Worm (Caenorhabditis elegans) whole organism, midembryonic: ENCODE results near the gene mab-3.

ENCODE experiments used
- T22C8.4 ChIP-seq: fragments of 200-800 bp; sonication (Bioruptor generic); IDR thresholded peaks from 2 replicates; pipeline ENCODE4 v1.3.6; 2022; ENCODE audit warnings: missing genetic modification characterization, missing compliant biosample characterization
- cog-1 ChIP-seq: sonication (generic microtip); optimal IDR thresholded peaks from 2 replicates; lab custom pipeline; 2016; ENCODE audit warnings: missing genetic modification characterization, missing compliant biosample characterization
- flt-1 ChIP-seq: fragments of 200-800 bp; sonication (Bioruptor generic); IDR thresholded peaks from 2 replicates; pipeline ENCODE4 v1.3.6; 2022; ENCODE audit warnings: missing genetic modification characterization, missing compliant biosample characterization
- klf-2 ChIP-seq: fragments of 200-800 bp; sonication (Bioruptor generic); conservative IDR thresholded peaks from 2 replicates; pipeline ENCODE4 v1.3.6; 2022; ENCODE audit warnings: missing genetic modification reagents, missing genetic modification characterization, missing compliant biosample characterization
- med-1 ChIP-seq: sonication (generic microtip); optimal IDR thresholded peaks from 2 replicates; lab custom pipeline; 2017; ENCODE audit warnings: missing genetic modification characterization, mild to moderate bottlenecking, missing compliant biosample characterization, antibody characterized with exemption, missing genetic modification reagents; ENCODE audit not compliant: insufficient read depth
- ref-1 ChIP-seq: fragments of 200-800 bp; sonication (Bioruptor generic); conservative IDR thresholded peaks from 2 replicates; pipeline ENCODE4 v1.3.6; 2022; ENCODE audit warnings: missing genetic modification reagents, missing genetic modification characterization, missing compliant biosample characterization
- tab-1 ChIP-seq: fragments of 200-800 bp; sonication (Bioruptor generic); IDR thresholded peaks from 2 replicates; pipeline ENCODE4 v1.3.6; 2022; ENCODE audit warnings: missing genetic modification characterization, missing compliant biosample characterization
- ztf-23 ChIP-seq: fragments of 200-800 bp; sonication (Bioruptor generic); IDR thresholded peaks from 2 replicates; pipeline ENCODE4 v1.3.6; 2022; ENCODE audit warnings: missing genetic modification reagents, missing genetic modification characterization, missing compliant biosample characterization
- ztf-29 ChIP-seq: fragments of 200-800 bp; sonication (Bioruptor generic); IDR thresholded peaks from 2 replicates; pipeline ENCODE4 v1.3.6; 2022; ENCODE audit warnings: missing genetic modification reagents, missing genetic modification characterization, missing compliant biosample characterization

mab-3 gene

DNA sequence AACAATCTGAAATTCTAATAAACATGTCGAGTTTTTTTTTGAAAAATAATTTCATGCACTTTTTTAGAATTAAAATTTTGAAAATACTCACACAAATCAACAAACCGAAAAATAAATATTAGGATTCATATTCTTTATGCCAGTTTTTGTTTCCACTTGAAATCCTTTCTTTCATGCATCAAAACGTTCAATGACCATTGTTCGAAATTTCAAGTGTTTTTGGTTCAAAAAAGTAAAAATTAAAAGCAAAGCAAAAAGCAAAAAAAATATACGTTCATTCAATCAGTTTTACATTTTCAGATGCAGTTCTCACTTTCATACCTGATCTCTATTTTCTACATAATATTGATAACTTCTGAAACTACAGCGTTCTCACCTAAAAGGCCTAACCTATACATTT lies 21.8 kb downstream of the mab-3 start, which contains the start of gene ZK1321.1:
Gene ZK1321.1, plus strand, starts transcription at position 301 of the 400 bp plus-strand sequence.
- TF ChIP-seq flt-1 (GFP tag; lab: Robert Waterston, UW) (no peak), ref-1 (GFP tag; lab: Robert Waterston, UW) (no peak), med-1 (GFP tag; lab: Kevin White, UChicago) (no peak), klf-2 (GFP tag; lab: Robert Waterston, UW) (no peak), T22C8.4 (GFP tag; lab: Robert Waterston, UW) (no peak), ztf-29 (GFP tag; lab: Robert Waterston, UW) (no peak), ztf-23 (GFP tag; lab: Robert Waterston, UW) (no peak), cog-1 (tag; lab: Kevin White, UChicago) (no peak), tab-1 (GFP tag; lab: Robert Waterston, UW) (no peak)

DNA sequence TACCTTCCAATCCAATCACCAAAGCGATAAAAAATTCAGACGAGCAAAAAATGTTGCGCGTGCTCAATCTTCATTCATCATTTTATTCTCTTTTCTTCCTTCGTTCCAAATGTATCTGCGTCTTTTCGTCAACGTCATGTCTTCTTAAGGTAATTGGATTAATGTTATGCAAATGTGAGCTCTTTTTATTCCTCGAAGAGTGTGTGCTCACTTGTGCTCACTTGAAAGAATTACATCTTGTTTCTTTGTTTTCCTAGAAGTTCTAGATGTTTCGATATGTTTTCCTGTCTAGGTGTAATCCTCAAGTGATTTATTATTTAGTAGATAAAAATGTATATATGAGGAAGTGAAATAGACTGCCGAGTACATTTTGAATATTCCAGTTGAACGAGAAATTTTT lies 23.5 kb downstream of the mab-3 start:
- TF ChIP-seq ztf-29 (GFP tag; lab: Robert Waterston, UW): no peak
- no peak for TF ChIP-seq flt-1 (GFP tag; lab: Robert Waterston, UW)
- no peak for TF ChIP-seq tab-1 (GFP tag; lab: Robert Waterston, UW)
- no peak for TF ChIP-seq cog-1 (tag; lab: Kevin White, UChicago)
- no peak for TF ChIP-seq ref-1 (GFP tag; lab: Robert Waterston, UW)
- TF ChIP-seq ztf-23 (GFP tag; lab: Robert Waterston, UW): no peak
- TF ChIP-seq T22C8.4 (GFP tag; lab: Robert Waterston, UW): no peak
- TF ChIP-seq med-1 (GFP tag; lab: Kevin White, UChicago): no peak
- no peak for TF ChIP-seq klf-2 (GFP tag; lab: Robert Waterston, UW)

DNA sequence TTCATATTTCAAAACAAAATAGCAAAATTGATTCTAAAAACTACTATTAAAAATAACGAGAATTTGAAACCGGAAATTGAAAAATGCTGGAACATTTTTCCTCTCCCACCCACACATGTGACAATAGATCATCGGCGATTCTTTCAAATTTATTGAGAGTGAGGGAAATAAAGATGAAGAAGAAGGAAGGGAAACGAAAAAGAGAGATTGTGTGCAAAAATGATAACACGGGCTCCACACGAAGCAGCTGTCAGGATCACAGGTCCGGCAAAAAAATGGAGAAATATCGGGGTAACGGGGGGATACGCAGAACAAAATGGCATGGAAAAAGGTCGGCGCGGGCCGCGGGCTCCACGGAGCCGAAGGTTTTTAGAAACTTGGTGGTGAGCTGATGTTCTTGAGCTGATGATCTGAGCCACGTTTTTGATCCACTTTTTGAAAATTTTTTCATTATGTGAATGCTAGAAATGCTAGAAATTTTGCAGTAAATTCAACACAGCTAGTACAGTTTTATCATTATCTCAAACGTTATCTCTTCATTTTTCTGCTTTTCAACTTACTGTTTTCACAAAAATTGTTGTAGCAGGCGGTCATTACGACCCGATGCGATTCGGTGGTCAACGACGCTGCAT lies 25.8 kb downstream of the mab-3 start, which contains the start of gene shk-1:
Gene shk-1, plus strand, starts transcription at position 582 of the 632 bp plus-strand sequence.
- TF ChIP-seq ztf-29 (GFP tag; lab: Robert Waterston, UW) (no peak), T22C8.4 (GFP tag; lab: Robert Waterston, UW) (no peak), tab-1 (GFP tag; lab: Robert Waterston, UW) (no peak), med-1 (GFP tag; lab: Kevin White, UChicago) (no peak), cog-1 (tag; lab: Kevin White, UChicago) (no peak), ztf-23 (GFP tag; lab: Robert Waterston, UW) (no peak), klf-2 (GFP tag; lab: Robert Waterston, UW) (no peak), flt-1 (GFP tag; lab: Robert Waterston, UW) (no peak), ref-1 (GFP tag; lab: Robert Waterston, UW) (no peak)

DNA sequence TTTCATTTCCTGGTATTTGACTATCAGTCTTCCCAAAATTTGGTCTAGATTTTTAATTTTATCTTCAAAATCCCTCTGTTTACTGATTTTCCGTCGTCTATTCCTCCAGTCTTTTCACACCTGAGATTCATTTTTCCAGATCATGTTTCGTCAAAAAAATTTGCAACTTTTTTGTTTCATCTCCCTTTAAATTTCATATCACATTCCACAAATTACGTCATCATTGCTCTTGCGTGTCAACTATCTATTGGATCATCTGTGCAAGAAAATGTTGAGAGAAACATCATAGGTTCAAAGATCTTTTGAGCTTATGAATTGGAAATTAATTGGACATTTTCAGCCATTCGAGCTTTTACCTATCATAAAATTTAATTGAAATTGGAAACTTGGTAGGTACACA lies 27.4 kb downstream of the mab-3 start:
- TF ChIP-seq klf-2 (GFP tag; lab: Robert Waterston, UW) (no peak), flt-1 (GFP tag; lab: Robert Waterston, UW) (no peak), ztf-23 (GFP tag; lab: Robert Waterston, UW) (no peak), cog-1 (tag; lab: Kevin White, UChicago) (no peak), med-1 (GFP tag; lab: Kevin White, UChicago) (no peak), ref-1 (GFP tag; lab: Robert Waterston, UW) (no peak), T22C8.4 (GFP tag; lab: Robert Waterston, UW) (no peak), ztf-29 (GFP tag; lab: Robert Waterston, UW) (no peak), tab-1 (GFP tag; lab: Robert Waterston, UW) (no peak)

- TF ChIP-seq tab-1 (GFP tag; lab: Robert Waterston, UW): no peak
- no peak for TF ChIP-seq flt-1 (GFP tag; lab: Robert Waterston, UW)
- no peak for TF ChIP-seq med-1 (GFP tag; lab: Kevin White, UChicago)
- no peak for TF ChIP-seq ztf-29 (GFP tag; lab: Robert Waterston, UW)
Observed at ce11 chrII:9764696-9765095, 32.8 kb downstream of the mab-3 start.

DNA sequence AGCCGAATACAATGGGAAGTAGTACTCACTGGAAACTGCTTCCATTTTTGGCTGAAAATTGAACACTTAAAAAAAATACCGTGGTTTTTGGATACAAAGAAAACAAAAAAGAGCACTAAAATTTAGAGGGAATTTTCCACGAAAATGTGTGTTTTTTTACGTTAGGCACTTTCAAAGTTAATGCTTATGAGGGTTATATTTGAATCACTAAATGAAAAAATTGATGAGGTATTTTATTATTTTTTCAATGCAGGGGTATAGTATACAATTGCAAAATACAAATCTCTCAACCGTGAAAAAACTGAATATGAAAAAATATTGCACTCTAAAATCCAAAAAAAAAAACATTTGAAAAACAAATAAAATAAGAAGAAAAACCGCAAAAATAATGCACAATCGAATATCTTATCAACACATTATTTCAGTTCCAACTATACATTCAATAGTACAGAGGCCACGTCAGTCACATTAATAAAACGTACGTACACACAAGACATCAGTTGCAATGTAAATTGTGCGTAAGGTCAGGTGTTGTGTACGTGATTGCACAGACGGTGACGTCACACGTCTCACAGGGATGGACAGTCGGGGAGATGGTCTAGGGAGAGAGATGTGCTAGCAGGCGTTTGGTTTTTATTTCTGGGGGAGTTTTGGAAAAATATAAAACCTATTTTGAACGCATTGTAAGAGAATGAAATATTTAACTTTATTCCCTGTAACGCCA lies 38.0 kb downstream of the mab-3 start, which contains the start of gene aqp-10:
Gene aqp-10, minus strand, starts transcription at position 51 of the 724 bp plus-strand sequence.
- TF ChIP-seq flt-1 (GFP tag; lab: Robert Waterston, UW) (no peak), ztf-23 (GFP tag; lab: Robert Waterston, UW) (no peak), ztf-29 (GFP tag; lab: Robert Waterston, UW) (no peak), cog-1 (tag; lab: Kevin White, UChicago) (no peak), med-1 (GFP tag; lab: Kevin White, UChicago) (no peak), klf-2 (GFP tag; lab: Robert Waterston, UW) (no peak), T22C8.4 (GFP tag; lab: Robert Waterston, UW) (no peak), tab-1 (GFP tag; lab: Robert Waterston, UW) (no peak), ref-1 (GFP tag; lab: Robert Waterston, UW) (no peak)

- no peak for TF ChIP-seq klf-2 (GFP tag; lab: Robert Waterston, UW)
- no peak for TF ChIP-seq med-1 (GFP tag; lab: Kevin White, UChicago)
- no peak for TF ChIP-seq ref-1 (GFP tag; lab: Robert Waterston, UW)
- TF ChIP-seq tab-1 (GFP tag; lab: Robert Waterston, UW): no peak
- TF ChIP-seq ztf-29 (GFP tag; lab: Robert Waterston, UW): no peak
- TF ChIP-seq T22C8.4 (GFP tag; lab: Robert Waterston, UW): no peak
- TF ChIP-seq cog-1 (tag; lab: Kevin White, UChicago): no peak
Observed at ce11 chrII:9773892-9774581, 42.1 kb downstream of the mab-3 start, which contains the start of gene ZK1321.4. Gene ZK1321.4, minus strand, starts transcription at chrII:9773942.

DNA sequence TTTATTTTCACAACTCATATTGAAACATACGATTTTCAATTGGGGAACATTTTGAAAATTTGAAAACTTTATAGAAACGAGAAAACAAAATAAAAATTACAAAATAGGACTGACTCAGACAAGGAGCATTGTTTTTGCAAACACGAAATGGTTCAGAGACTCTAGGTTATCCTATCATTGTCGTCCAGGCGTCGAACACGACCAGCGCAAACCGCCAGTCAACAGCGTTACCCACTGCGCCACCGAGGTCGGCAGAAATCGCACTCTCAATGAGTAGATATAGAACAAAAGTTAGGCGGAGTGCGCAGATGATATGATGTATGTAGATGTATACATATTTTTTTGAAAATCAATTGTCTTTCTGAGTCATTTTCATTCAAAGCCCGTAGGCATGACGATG lies 42.7 kb downstream of the mab-3 start:
- TF ChIP-seq tab-1 (GFP tag; lab: Robert Waterston, UW) (peak; percentile 94), med-1 (GFP tag; lab: Kevin White, UChicago) (peak; percentile 63), klf-2 (GFP tag; lab: Robert Waterston, UW) (peak; percentile 92), flt-1 (GFP tag; lab: Robert Waterston, UW) (peak; percentile 94), ztf-23 (GFP tag; lab: Robert Waterston, UW) (peak; percentile 90), ztf-29 (GFP tag; lab: Robert Waterston, UW) (peak; percentile 84), cog-1 (tag; lab: Kevin White, UChicago) (peak; percentile 47), ref-1 (GFP tag; lab: Robert Waterston, UW) (peak; percentile 79), T22C8.4 (GFP tag; lab: Robert Waterston, UW) (peak; percentile 81)
